Worm (Caenorhabditis elegans): ENCODE measurements around the gene tnt-2.

DNA sequence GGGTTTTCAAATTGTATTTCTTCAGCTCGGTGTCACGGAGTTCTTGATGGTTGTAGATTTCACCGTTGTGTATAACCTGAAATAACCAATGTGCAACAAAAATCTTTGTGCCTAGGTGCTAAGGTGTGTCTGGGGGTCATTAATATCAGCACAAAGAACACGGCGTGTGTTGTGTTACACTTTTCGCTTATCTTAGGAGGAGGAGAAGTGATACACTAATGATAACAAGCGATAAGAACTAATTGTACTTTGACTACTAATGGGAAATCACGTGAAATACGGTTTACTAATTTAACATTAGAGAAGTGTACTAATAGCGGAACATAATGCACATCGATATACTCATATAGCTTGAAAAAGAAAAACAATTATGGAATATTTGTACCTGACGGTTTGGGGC lies 26.9 kb upstream of the tnt-2 start:
- TF ChIP-seq W03F9.2 (tag; optimal IDR thresholded peaks at IDR 0.05) (no peak), him-1 (tag; optimal IDR thresholded peaks at IDR 0.05) (no peak)

All from whole organism, L4/young adult.